Worm (Caenorhabditis elegans): ENCODE data around the gene ins-17.

ins-17 gene

DNA sequence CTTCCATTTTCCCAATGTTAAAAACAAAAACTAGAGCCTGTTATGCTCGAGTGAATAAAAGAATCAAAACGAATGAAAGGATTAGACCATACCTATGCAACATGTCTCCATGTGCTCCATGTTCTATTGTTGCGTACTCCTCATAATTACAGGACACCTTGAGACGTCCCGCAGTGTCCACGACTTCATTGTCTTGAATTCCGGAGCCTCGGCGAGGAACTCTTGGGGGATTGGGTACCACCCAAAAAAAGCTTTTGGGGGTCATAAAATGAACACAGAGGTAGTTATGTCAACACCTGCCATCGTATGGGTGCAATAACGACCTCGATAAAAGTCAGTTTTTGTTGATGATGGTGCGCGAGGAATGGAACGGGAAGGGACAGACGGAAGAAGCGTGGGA lies 22.5 kb downstream of the ins-17 start:
- TF ChIP-seq lin-26 (GFP tag; IDR thresholded peaks at IDR 0.05): 0 out of 2 replicates have a peak, but pooled peaks have one; percentile 19
- TF ChIP-seq madf-8 (GFP tag; conservative IDR thresholded peaks at IDR 0.05): no peak
- TF ChIP-seq athp-1 (tag; optimal IDR thresholded peaks at IDR 0.05): no peak
- TF ChIP-seq pbrm-1 (GFP tag; IDR thresholded peaks at IDR 0.05): no peak
- TF ChIP-seq F55B11.4 (tag; optimal IDR thresholded peaks at IDR 0.05; ENCODE audit: borderline replicate concordance, insufficient read depth): no peak
- TF ChIP-seq dpl-1 (GFP tag; optimal IDR thresholded peaks at IDR 0.05): no peak
- no peak for TF ChIP-seq efl-1 (GFP tag; optimal IDR thresholded peaks at IDR 0.05)

DNA sequence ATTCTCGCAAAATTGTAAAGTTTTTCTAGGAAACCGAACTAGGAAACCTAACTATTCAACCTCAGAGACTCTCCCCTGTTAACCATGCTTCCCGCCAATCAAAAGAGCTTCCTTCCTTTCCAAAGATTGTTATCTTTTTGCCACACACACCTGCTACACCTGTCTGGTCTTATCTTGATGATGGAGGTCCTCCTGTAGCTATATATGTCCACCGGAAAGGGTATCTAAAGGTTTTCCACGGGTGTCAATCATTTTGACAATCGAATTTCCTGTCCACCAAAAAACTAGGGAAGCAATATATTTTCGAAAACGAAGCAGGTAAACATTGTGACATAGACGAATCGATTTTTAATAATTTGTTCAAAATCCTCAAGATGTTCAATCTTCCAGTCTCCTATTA lies 23.6 kb downstream of the ins-17 start:
- no peak for TF ChIP-seq cebp-2 (GFP tag; IDR thresholded peaks at IDR 0.05)
- TF ChIP-seq unc-62 (GFP tag; optimal IDR thresholded peaks at IDR 0.05): peak; percentile 89

DNA sequence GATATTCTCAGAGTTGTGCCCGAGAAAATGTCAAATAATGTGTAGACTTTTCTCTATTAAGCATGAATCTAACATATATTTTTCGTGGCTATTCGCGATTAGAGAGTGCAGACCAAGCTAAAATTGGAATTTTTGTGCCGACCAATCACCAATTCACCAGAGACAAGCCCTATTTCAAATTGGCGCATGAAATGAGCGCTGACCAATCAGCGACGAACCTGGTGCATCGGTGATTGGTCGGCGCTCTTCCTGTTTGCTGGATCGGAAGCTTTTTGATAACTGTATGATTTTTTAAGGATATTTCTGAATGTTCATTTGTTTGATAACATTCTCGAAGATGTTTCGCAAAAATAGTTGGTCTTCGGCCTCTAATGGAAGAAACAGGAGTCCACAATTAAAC lies 24.1 kb downstream of the ins-17 start:
- no peak for TF ChIP-seq nhr-27 (tag; optimal IDR thresholded peaks at IDR 0.05)
- TF ChIP-seq ccch-3 (GFP tag; optimal IDR thresholded peaks at IDR 0.05): no peak
- TF ChIP-seq ztf-25 (GFP tag; IDR thresholded peaks at IDR 0.05): 0 out of 2 replicates have a peak, but pooled peaks have one; percentile 9
- no peak for TF ChIP-seq somi-1 (GFP tag; optimal IDR thresholded peaks at IDR 0.05)

DNA sequence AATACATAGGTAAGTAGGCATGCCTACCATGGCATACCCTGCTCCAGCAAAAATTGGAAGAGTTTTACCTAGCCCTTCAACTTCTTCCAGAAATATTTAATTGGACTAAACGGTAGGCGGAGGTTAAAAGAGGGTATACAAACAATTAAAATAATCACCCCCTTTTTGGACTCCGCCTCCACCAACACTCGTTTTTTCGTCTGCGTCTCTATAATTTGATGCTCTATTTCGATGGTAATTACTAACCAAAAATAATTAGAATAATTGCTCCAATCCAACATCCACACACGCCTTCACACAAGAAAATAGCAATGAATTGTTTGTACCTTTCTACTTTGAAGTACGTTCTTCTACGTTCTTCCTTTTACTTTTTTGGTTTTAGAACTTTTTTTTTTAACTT lies 24.6 kb downstream of the ins-17 start:
- no peak for TF ChIP-seq unc-62 (GFP tag; optimal IDR thresholded peaks at IDR 0.05)

DNA sequence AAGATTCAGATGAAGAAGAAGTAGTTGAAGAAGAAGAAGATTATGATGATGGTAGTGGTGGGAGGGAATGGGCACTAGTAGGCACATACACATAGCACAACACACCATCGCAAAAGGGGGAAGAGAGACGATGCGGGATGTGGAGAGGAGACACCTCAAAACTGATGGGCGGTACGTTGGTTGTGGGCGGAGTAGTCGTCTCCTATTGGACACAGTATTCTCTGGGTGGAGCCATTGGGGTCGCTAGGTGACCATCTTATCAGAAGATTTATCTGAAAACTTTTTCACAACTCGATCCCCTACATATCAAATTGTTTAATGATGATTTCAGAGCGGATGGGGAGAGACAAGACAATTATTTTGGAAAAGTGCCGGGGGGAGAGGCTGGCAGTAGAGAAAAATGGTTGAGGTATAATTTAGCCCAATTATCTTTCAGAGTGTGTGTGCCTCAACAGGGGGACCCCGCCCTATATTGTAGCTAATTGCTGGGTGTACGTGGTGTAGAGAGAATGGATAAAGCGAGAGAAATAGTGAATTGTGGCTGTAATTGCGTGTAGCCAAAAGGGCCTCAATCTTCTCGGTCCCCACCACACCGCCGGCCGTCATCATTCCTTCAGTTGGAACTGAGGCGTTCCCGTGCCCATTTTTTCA lies 26.5 kb downstream of the ins-17 start:
- TF ChIP-seq F39B2.1 (GFP tag; IDR thresholded peaks at IDR 0.05) (no peak), madf-6 (GFP tag; IDR thresholded peaks at IDR 0.05) (no peak), Y79H2A.3 (GFP tag; conservative IDR thresholded peaks at IDR 0.05) (no peak), mes-4 (tag; optimal IDR thresholded peaks at IDR 0.05) (no peak), B0019.2 (GFP tag; conservative IDR thresholded peaks at IDR 0.05) (no peak), cebp-2 (GFP tag; IDR thresholded peaks at IDR 0.05) (no peak), K11D2.4 (GFP tag; IDR thresholded peaks at IDR 0.05) (no peak), nfya-1 (tag; optimal IDR thresholded peaks at IDR 0.05; ENCODE audit: borderline replicate concordance, insufficient read depth) (no peak), snpc-3.4 (tag; optimal IDR thresholded peaks at IDR 0.05) (no peak), zim-3 (tag; optimal IDR thresholded peaks at IDR 0.05) (no peak), attf-5 (GFP tag; optimal IDR thresholded peaks at IDR 0.05) (no peak), tlf-1 (GFP tag; optimal IDR thresholded peaks at IDR 0.05) (no peak), attf-3 (GFP tag; conservative IDR thresholded peaks at IDR 0.05) (no peak), ztf-22 (GFP tag; optimal IDR thresholded peaks at IDR 0.05) (no peak), ceh-91 (GFP tag; IDR thresholded peaks at IDR 0.05) (no peak), ztf-3 (GFP tag; optimal IDR thresholded peaks at IDR 0.05) (no peak), snpc-1.1 (tag; optimal IDR thresholded peaks at IDR 0.05; ENCODE audit: insufficient read depth) (no peak)

DNA sequence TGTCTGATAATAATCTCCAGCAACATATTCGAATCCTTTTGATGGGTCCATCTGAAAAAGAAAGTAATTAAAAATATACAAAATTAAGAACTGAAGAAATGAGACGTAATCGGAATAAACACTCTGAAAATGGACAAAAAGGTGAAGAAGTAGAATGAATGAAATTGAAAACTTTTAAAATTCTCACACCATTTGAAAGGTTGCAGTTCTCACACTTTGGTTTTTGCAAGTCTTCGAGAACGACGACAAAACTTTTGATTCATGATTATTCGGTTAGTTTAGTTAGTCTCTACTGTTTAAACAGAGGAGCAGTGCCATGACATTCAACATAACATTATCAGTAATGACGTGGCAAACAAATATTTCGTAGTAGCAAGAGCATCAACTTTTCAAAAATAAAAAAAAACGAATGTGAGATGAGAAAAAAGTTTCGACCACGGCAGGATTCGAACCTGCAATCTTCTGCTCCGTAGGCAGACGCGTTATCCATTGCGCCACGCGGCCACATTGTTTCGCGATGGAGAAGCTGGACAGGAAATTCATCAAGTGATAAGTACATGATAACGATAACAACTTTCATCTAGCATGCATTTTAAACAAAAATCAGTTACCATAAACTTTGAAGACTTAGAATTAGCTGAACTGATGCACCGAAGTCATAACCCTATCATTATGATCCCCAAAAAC lies 27.3 kb downstream of the ins-17 start, which contains the start of gene ceh-43:
TSS of gene ceh-43 (minus strand) at position 51 of the 687 bp plus-strand sequence.
- TF ChIP-seq hlh-12 (tag; optimal IDR thresholded peaks at IDR 0.05): no peak
- TF ChIP-seq nfya-2 (GFP tag; IDR thresholded peaks at IDR 0.05): no peak
- TF ChIP-seq tbp1 (GFP tag; optimal IDR thresholded peaks at IDR 0.05): peak; percentile 92
- no peak for TF ChIP-seq nhr-27 (tag; optimal IDR thresholded peaks at IDR 0.05)
- no peak for TF ChIP-seq ekl-4 (GFP tag; IDR thresholded peaks at IDR 0.05)
- TF ChIP-seq F33H1.4 (GFP tag; IDR thresholded peaks at IDR 0.05): peak; percentile 45
- TF ChIP-seq snpc-1.1 (tag; optimal IDR thresholded peaks at IDR 0.05; ENCODE audit: insufficient read depth): no peak
- TF ChIP-seq madf-3 (GFP tag; IDR thresholded peaks at IDR 0.05): 0 out of 2 replicates have a peak, but pooled peaks have one; percentile 44
- no peak for TF ChIP-seq chd-7 (tag; optimal IDR thresholded peaks at IDR 0.05)
- TF ChIP-seq F39B2.1 (GFP tag; IDR thresholded peaks at IDR 0.05): no peak
- no peak for TF ChIP-seq hrde-1 (tag; optimal IDR thresholded peaks at IDR 0.05; ENCODE audit: borderline replicate concordance)
- no peak for TF ChIP-seq lag-1 (GFP tag; IDR thresholded peaks at IDR 0.05)
- TF ChIP-seq bed-1 (GFP tag; IDR thresholded peaks at IDR 0.05): 0 out of 2 replicates have a peak, but pooled peaks have one; percentile 29
- TF ChIP-seq ccch-3 (GFP tag; optimal IDR thresholded peaks at IDR 0.05): no peak

Data from whole organism, young adult.